Fruit fly (Drosophila melanogaster): ENCODE data around the gene CG18547.
A peak's percentile ranks its signal among the peaks of the same experiment; 100 is the strongest.

CG18547 gene

DNA sequence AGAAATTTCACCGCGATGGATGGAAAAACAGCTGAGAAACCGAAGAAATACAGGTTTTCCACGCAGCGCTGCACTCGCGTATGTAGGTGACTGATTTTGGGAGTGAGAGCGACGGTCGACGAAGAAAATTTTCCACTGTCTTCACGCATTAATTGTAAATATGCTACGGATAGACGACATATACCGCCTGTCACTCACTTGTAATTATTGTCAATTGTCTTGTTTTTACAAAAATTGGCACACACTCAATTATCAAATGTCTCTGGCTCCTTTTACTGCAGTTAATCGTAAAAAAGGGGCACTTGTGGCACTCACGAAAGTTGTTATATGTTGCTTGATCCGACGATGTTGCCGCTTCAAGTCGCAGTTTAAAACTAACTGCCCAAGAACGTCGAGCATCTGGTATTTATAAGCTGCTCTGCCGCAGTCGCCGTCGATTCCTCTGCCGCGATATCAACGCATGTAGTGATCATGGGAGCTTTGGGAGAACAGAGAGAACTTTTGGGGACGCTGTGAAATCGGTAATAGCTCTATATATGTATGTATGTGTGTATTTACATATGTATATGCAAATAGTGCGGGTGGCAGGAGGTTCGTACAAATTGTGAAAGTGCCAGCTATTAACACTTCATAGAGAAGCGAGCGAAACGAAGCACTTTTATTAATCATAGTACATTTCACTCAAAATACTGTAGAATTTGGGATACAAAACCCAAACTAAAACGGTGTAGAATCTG lies 12.9 kb upstream of the CG18547 start, which contains the start of gene mfas (continued):
- TF ChIP-seq CG7839 (tag; optimal IDR thresholded peaks at IDR 0.05), result no peak
- TF ChIP-seq wor (GFP tag; IDR thresholded peaks at IDR 0.05), result no peak
- no peak for TF ChIP-seq Rx (GFP tag; IDR thresholded peaks at IDR 0.05)
- no peak for TF ChIP-seq pan (optimal IDR thresholded peaks at IDR 0.05)
- no peak for TF ChIP-seq pan (GFP tag; optimal IDR thresholded peaks at IDR 0.05 in 1 of 2, IDR thresholded peaks at IDR 0.05 in 1 of 2)
- TF ChIP-seq dati (GFP tag; IDR thresholded peaks at IDR 0.05), result no peak
- TF ChIP-seq tll (GFP tag; optimal IDR thresholded peaks at IDR 0.05), result no peak
- TF ChIP-seq NK7.1 (GFP tag; optimal IDR thresholded peaks at IDR 0.05), result no peak
- TF ChIP-seq CG6254 (GFP tag; optimal IDR thresholded peaks at IDR 0.05), result no peak
- peak; percentile 6 for TF ChIP-seq CG4707 (GFP tag; optimal IDR thresholded peaks at IDR 0.05)
- no peak for TF ChIP-seq CG12769 (tag; optimal IDR thresholded peaks at IDR 0.05)
- TF ChIP-seq Nf-YB (GFP tag; optimal IDR thresholded peaks at IDR 0.05), result no peak
- peak; percentile 39 for TF ChIP-seq CG11504 (tag; optimal IDR thresholded peaks at IDR 0.05)
- peak; percentile 27 for TF ChIP-seq CG7987 (GFP tag; optimal IDR thresholded peaks at IDR 0.05)
- TF ChIP-seq Hmr (GFP tag; optimal IDR thresholded peaks at IDR 0.05), result peak; percentile 21
- TF ChIP-seq CG13296 (GFP tag; optimal IDR thresholded peaks at IDR 0.05), result no peak
- peak; percentile 42; the same call in 1 of the 2 replicates for TF ChIP-seq Drgx (GFP tag; IDR thresholded peaks at IDR 0.05)
- TF ChIP-seq CG17186 (GFP tag; optimal IDR thresholded peaks at IDR 0.05), result no peak
- no peak for TF ChIP-seq crol (GFP tag; IDR thresholded peaks at IDR 0.05)
- no peak for TF ChIP-seq CG43689 (GFP tag; IDR thresholded peaks at IDR 0.05)
- TF ChIP-seq CG1529 (GFP tag; optimal IDR thresholded peaks at IDR 0.05), result no peak
- TF ChIP-seq Poxn (GFP tag; IDR thresholded peaks at IDR 0.05), result no peak
- peak; percentile 35 for TF ChIP-seq CG1603 (tag; optimal IDR thresholded peaks at IDR 0.05)
- no peak for TF ChIP-seq Elba2 (GFP tag; optimal IDR thresholded peaks at IDR 0.05)
- no peak for TF ChIP-seq CG11085 (GFP tag; IDR thresholded peaks at IDR 0.05)
- peak; percentile 38 for TF ChIP-seq CG17568 (GFP tag; optimal IDR thresholded peaks at IDR 0.05)
- no peak for TF ChIP-seq CG34376 (GFP tag; optimal IDR thresholded peaks at IDR 0.05)
- TF ChIP-seq hth (optimal IDR thresholded peaks at IDR 0.05), result no peak
- peak; percentile 22; the same call in 1 of the 2 replicates for TF ChIP-seq bbx (GFP tag; IDR thresholded peaks at IDR 0.05; ENCODE audit: partially characterized antibody)
- no peak for TF ChIP-seq B-H1 (GFP tag; IDR thresholded peaks at IDR 0.05)
- no peak for TF ChIP-seq insv (GFP tag; optimal IDR thresholded peaks at IDR 0.05)
- TF ChIP-seq CG3838 (GFP tag; optimal IDR thresholded peaks at IDR 0.05), result no peak
- TF ChIP-seq jing (GFP tag; optimal IDR thresholded peaks at IDR 0.05), result no peak
- no peak for TF ChIP-seq MBD-R2 (GFP tag; IDR thresholded peaks at IDR 0.05)
- TF ChIP-seq dimm (GFP tag; IDR thresholded peaks at IDR 0.05), result no peak
- TF ChIP-seq Myb (GFP tag; optimal IDR thresholded peaks at IDR 0.05), result no peak
- TF ChIP-seq salm (tag; optimal IDR thresholded peaks at IDR 0.05), result no peak
- no peak for TF ChIP-seq NC2α (GFP tag; optimal IDR thresholded peaks at IDR 0.05)
- no peak for TF ChIP-seq CG17802 (tag; optimal IDR thresholded peaks at IDR 0.05)
- no peak for TF ChIP-seq Hr51 (GFP tag; optimal IDR thresholded peaks at IDR 0.05)
- no peak for TF ChIP-seq ttk (GFP tag; IDR thresholded peaks at IDR 0.05)
- TF ChIP-seq Kr (GFP tag; optimal IDR thresholded peaks at IDR 0.05), result no peak
- TF ChIP-seq gro (GFP tag; optimal IDR thresholded peaks at IDR 0.05), result peak; percentile 31
- no peak for TF ChIP-seq pum (GFP tag; optimal IDR thresholded peaks at IDR 0.05)
- TF ChIP-seq slbo (GFP tag; IDR thresholded peaks at IDR 0.05), result no peak
- TF ChIP-seq CG4617 (GFP tag; optimal IDR thresholded peaks at IDR 0.05; ENCODE audit: borderline replicate concordance), result no peak
- no peak for TF ChIP-seq CG8290 (GFP tag; optimal IDR thresholded peaks at IDR 0.05)
- TF ChIP-seq CG8290 (tag; optimal IDR thresholded peaks at IDR 0.05), result peak in 1 of 2 experiments; percentile 42
- no peak for TF ChIP-seq CG8944 (GFP tag; optimal IDR thresholded peaks at IDR 0.05)
- no peak for TF ChIP-seq CG10267 (tag; optimal IDR thresholded peaks at IDR 0.05)
- TF ChIP-seq stc (GFP tag; IDR thresholded peaks at IDR 0.05), result no peak
